Worm (Caenorhabditis elegans) whole organism, L4 larva: ENCODE data around the gene W02H3.1.
A peak's percentile ranks its signal among the peaks of the same experiment; 100 is the strongest.

ENCODE experiments used
- T26A8.4 ChIP-seq: fragments of 200-800 bp; sonication (Bioruptor generic); IDR thresholded peaks from 2 replicates; pipeline ENCODE4 v1.3.6; 2022; ENCODE audit warnings: missing genetic modification characterization, missing compliant biosample characterization
- Y75B8A.6 ChIP-seq: fragments of 200-800 bp; sonication (Bioruptor generic); IDR thresholded peaks from 2 replicates; pipeline ENCODE4 v1.3.6; 2022; ENCODE audit warnings: missing genetic modification reagents, missing genetic modification characterization, missing compliant biosample characterization
- ZK337.2 ChIP-seq: fragments of 200-800 bp; sonication (Bioruptor generic); IDR thresholded peaks from 2 replicates; pipeline ENCODE4 v1.3.6; 2022; ENCODE audit warnings: missing genetic modification reagents, missing genetic modification characterization, missing compliant biosample characterization
- ZK546.5 ChIP-seq, 2 experiments: sonication (generic microtip); optimal IDR thresholded peaks; 2 replicates each; lab custom pipeline; 2017; ENCODE audit warnings: missing biosample characterization in 2 of 2, missing genetic modification characterization in 2 of 2
- aha-1 ChIP-seq: fragments of 150-350 bp; peaks from one replicate; lab custom pipeline; 2014; ENCODE audit warnings: missing biosample characterization, missing genetic modification characterization
- arid-1 ChIP-seq: fragments of 200-800 bp; sonication (Bioruptor generic); conservative IDR thresholded peaks from 2 replicates; pipeline ENCODE4 v1.3.6; 2022; ENCODE audit warnings: missing genetic modification reagents, missing genetic modification characterization, missing compliant biosample characterization
- attf-4 ChIP-seq: sonication (generic microtip); optimal IDR thresholded peaks from 3 replicates; lab custom pipeline; 2017; ENCODE audit warnings: missing biosample characterization, missing genetic modification characterization
- ceh-20 ChIP-seq: fragments of 200-800 bp; sonication (Bioruptor generic); IDR thresholded peaks from 2 replicates; pipeline ENCODE4 v1.3.6; 2022; ENCODE audit warnings: missing genetic modification reagents, missing genetic modification characterization, missing compliant biosample characterization
- ceh-28 ChIP-seq: fragments of 150-350 bp; optimal IDR thresholded peaks from 2 replicates; lab custom pipeline; 2014; ENCODE audit warnings: missing biosample characterization, missing genetic modification reagents, missing genetic modification characterization
- ceh-82 ChIP-seq: sonication (generic microtip); optimal IDR thresholded peaks from 2 replicates; lab custom pipeline; 2017; ENCODE audit warnings: missing biosample characterization, missing genetic modification characterization
- ctbp-1 ChIP-seq: fragments of 200-800 bp; sonication (Bioruptor generic); IDR thresholded peaks from 2 replicates; pipeline ENCODE4 v1.3.6; 2022; ENCODE audit warnings: missing genetic modification reagents, missing genetic modification characterization, missing compliant biosample characterization
- daf-16 ChIP-seq, 3 experiments: sonication (generic microtip); optimal IDR thresholded peaks; 2 replicates each; lab custom pipeline; 2016 to 2017; ENCODE audit warnings: missing genetic modification characterization in 3 of 3, missing genetic modification reagents in 3 of 3, mild to moderate bottlenecking in 2 of 3, missing compliant biosample characterization in 2 of 3, missing biosample characterization in 1 of 3, moderate library complexity in 1 of 3
- daf-19 ChIP-seq: fragments of 200-800 bp; sonication (Bioruptor generic); conservative IDR thresholded peaks from 2 replicates; pipeline ENCODE4 v1.3.6; 2022; ENCODE audit warnings: missing genetic modification characterization, missing compliant biosample characterization
- dmd-6 ChIP-seq: fragments of 200-800 bp; sonication (Bioruptor generic); IDR thresholded peaks from 2 replicates; pipeline ENCODE4 v1.3.6; 2022; ENCODE audit warnings: missing genetic modification reagents, missing genetic modification characterization, missing compliant biosample characterization
- dmd-9 ChIP-seq: fragments of 200-800 bp; sonication (Bioruptor generic); IDR thresholded peaks from 2 replicates; pipeline ENCODE4 v1.3.6; 2022; ENCODE audit warnings: missing genetic modification reagents, missing genetic modification characterization, missing compliant biosample characterization
- dve-1 ChIP-seq: sonication (generic microtip); optimal IDR thresholded peaks from 2 replicates; lab custom pipeline; 2017; ENCODE audit warnings: antibody characterized with exemption, mild to moderate bottlenecking, missing genetic modification characterization, missing compliant biosample characterization; ENCODE audit not compliant: insufficient read depth
- fkh-10 ChIP-seq: fragments of 150-350 bp; optimal IDR thresholded peaks from 2 replicates; lab custom pipeline; 2014; ENCODE audit warnings: missing biosample characterization, missing genetic modification reagents, missing genetic modification characterization
- fos-1 ChIP-seq: fragments of 150-350 bp; optimal IDR thresholded peaks from 2 replicates; lab custom pipeline; 2014; ENCODE audit warnings: missing biosample characterization, missing genetic modification characterization
- gei-8 ChIP-seq: fragments of 200-800 bp; sonication (Bioruptor generic); optimal IDR thresholded peaks from 2 replicates; lab custom pipeline; 2018; ENCODE audit warnings: mild to moderate bottlenecking, missing genetic modification characterization, missing compliant biosample characterization
- hmg-1.1 ChIP-seq: fragments of 200-800 bp; sonication (Bioruptor generic); IDR thresholded peaks from 2 replicates; pipeline ENCODE4 v1.3.6; 2022; ENCODE audit warnings: missing genetic modification reagents, missing genetic modification characterization, missing compliant biosample characterization
- lin-39 ChIP-seq: fragments of 150-350 bp; optimal IDR thresholded peaks from 2 replicates; lab custom pipeline; 2014; ENCODE audit warnings: missing biosample characterization, missing genetic modification reagents, missing genetic modification characterization
- mdl-1 ChIP-seq, 2 experiments: fragments of 150-350 bp in 1 of 2; sonication (generic microtip) in 1 of 2; optimal IDR thresholded peaks; 2 replicates each; lab custom pipeline; 2014 to 2017; ENCODE audit warnings: missing biosample characterization in 2 of 2, missing genetic modification characterization in 2 of 2
- mep-1 ChIP-seq: fragments of 150-350 bp; sonication (generic microtip); optimal IDR thresholded peaks from 3 replicates; lab custom pipeline; 2014; ENCODE audit warnings: missing biosample characterization, missing genetic modification characterization
- nhr-11 ChIP-seq: fragments of 150-350 bp; optimal IDR thresholded peaks from 2 replicates; lab custom pipeline; 2014; ENCODE audit warnings: missing biosample characterization, missing genetic modification characterization
- nhr-111 ChIP-seq: fragments of 200-800 bp; sonication (Bioruptor generic); optimal IDR thresholded peaks from 2 replicates; lab custom pipeline; 2018; ENCODE audit warnings: mild to moderate bottlenecking, missing genetic modification characterization, missing compliant biosample characterization
- nhr-25 ChIP-seq: sonication (generic microtip); optimal IDR thresholded peaks from 2 replicates; lab custom pipeline; 2017; ENCODE audit warnings: missing genetic modification characterization, mild to moderate bottlenecking, missing compliant biosample characterization, antibody characterized with exemption, moderate library complexity, borderline replicate concordance; ENCODE audit not compliant: insufficient read depth
- nhr-28 ChIP-seq: fragments of 150-350 bp; optimal IDR thresholded peaks from 2 replicates; lab custom pipeline; 2014; ENCODE audit warnings: missing biosample characterization, missing genetic modification characterization
- nhr-41 ChIP-seq: fragments of 200-800 bp; sonication (Bioruptor generic); IDR thresholded peaks from 2 replicates; pipeline ENCODE4 v1.3.6; 2022; ENCODE audit warnings: missing genetic modification reagents, missing genetic modification characterization, missing compliant biosample characterization
- nhr-42 ChIP-seq: fragments of 200-800 bp; sonication (Bioruptor generic); IDR thresholded peaks from 2 replicates; pipeline ENCODE4 v1.3.6; 2022; ENCODE audit warnings: missing genetic modification characterization, missing compliant biosample characterization
- nhr-6 ChIP-seq: fragments of 150-350 bp; optimal IDR thresholded peaks from 2 replicates; lab custom pipeline; 2014; ENCODE audit warnings: missing biosample characterization, missing genetic modification characterization
- nhr-77 ChIP-seq: fragments of 150-350 bp; optimal IDR thresholded peaks from 2 replicates; lab custom pipeline; 2014; ENCODE audit warnings: missing biosample characterization, missing genetic modification characterization
- pqm-1 ChIP-seq: sonication (generic microtip); optimal IDR thresholded peaks from 2 replicates; lab custom pipeline; 2017; ENCODE audit warnings: missing biosample characterization, missing genetic modification characterization
- rbr-2 ChIP-seq: sonication (generic microtip); optimal IDR thresholded peaks from 2 replicates; lab custom pipeline; 2016; ENCODE audit warnings: missing genotype, missing genetic modification characterization, missing compliant biosample characterization
- saeg-2 ChIP-seq: fragments of 200-800 bp; sonication (Bioruptor generic); IDR thresholded peaks from 2 replicates; pipeline ENCODE4 v1.3.6; 2022; ENCODE audit warnings: missing genetic modification reagents, missing genetic modification characterization, missing compliant biosample characterization
- set-16 ChIP-seq: fragments of 200-800 bp; sonication (Bioruptor generic); IDR thresholded peaks from 2 replicates; pipeline ENCODE4 v1.3.6; 2022; ENCODE audit warnings: missing genetic modification reagents, missing genetic modification characterization, missing compliant biosample characterization
- skn-1 ChIP-seq: fragments of 150-350 bp; optimal IDR thresholded peaks from 2 replicates; lab custom pipeline; 2014; ENCODE audit warnings: missing biosample characterization, missing genetic modification characterization
- spr-3 ChIP-seq: fragments of 200-800 bp; sonication (Bioruptor generic); optimal IDR thresholded peaks from 2 replicates; lab custom pipeline; 2018; ENCODE audit warnings: mild to moderate bottlenecking, missing genetic modification characterization, missing compliant biosample characterization
- unc-62 ChIP-seq, 3 experiments: fragments of 150-350 bp in 1 of 3; sonication (generic microtip); optimal IDR thresholded peaks in 2 of 3; peaks in 1 of 3; 1 replicate in 1 of 3; 2 replicates in 2 of 3; lab custom pipeline; 2014 to 2017; ENCODE audit warnings: missing biosample characterization in 3 of 3, missing genetic modification characterization in 3 of 3, missing genetic modification reagents in 3 of 3, missing genotype in 1 of 3
- zag-1 ChIP-seq: fragments of 150-350 bp; optimal IDR thresholded peaks from 2 replicates; lab custom pipeline; 2014; ENCODE audit warnings: missing biosample characterization, missing genetic modification characterization
- zfp-2 ChIP-seq: sonication (generic microtip); optimal IDR thresholded peaks from 2 replicates; lab custom pipeline; 2016; ENCODE audit warnings: mild to moderate bottlenecking, missing genetic modification characterization, missing compliant biosample characterization
- zip-11 ChIP-seq: fragments of 200-800 bp; sonication (Bioruptor generic); IDR thresholded peaks from 2 replicates; pipeline ENCODE4 v1.3.6; 2022; ENCODE audit warnings: missing genetic modification characterization, missing compliant biosample characterization
- ztf-7 ChIP-seq: fragments of 150-350 bp; optimal IDR thresholded peaks from 2 replicates; lab custom pipeline; 2014; ENCODE audit warnings: missing biosample characterization, missing genetic modification characterization

Gene W02H3.1

ce11 chrX:11078150-11078549, 27.1 kb downstream of the W02H3.1 start, which contains the start of gene W04G3.10:
Gene W04G3.10 (minus strand): TSS chrX:11078250.
- TF ChIP-seq ceh-82 (tag; lab: Kevin White, UChicago): no peak
- TF ChIP-seq zip-11: no peak
- TF ChIP-seq attf-4 (tag; lab: Kevin White, UChicago): no peak
- TF ChIP-seq dmd-9 (GFP tag; lab: Robert Waterston, UW): no peak
- no peak for TF ChIP-seq spr-3 (GFP tag; lab: Kevin White, UChicago)
- no peak for TF ChIP-seq ceh-20 (GFP tag; lab: Robert Waterston, UW)
- no peak for TF ChIP-seq nhr-77
- TF ChIP-seq aha-1 (tag; lab: Kevin White, UChicago): peak; percentile 34

ce11 chrX:11076491-11076890, 28.8 kb downstream of the W02H3.1 start, which contains the start of gene W04G3.12:
Gene W04G3.12 (minus strand): TSS chrX:11076801.
- peak in 1 of 2 experiments; percentile 94 for TF ChIP-seq unc-62 (GFP tag; optimal IDR thresholded peaks at IDR 0.05 in 1 of 2; lab: Kevin White, UChicago)
- TF ChIP-seq unc-62 (tag; optimal IDR thresholded peaks at IDR 0.05; lab: Kevin White, UChicago): no peak
- no peak for TF ChIP-seq nhr-11

- TF ChIP-seq aha-1 (tag; lab: Kevin White, UChicago) (peak; percentile 16), ZK546.5 (tag; optimal IDR thresholded peaks at IDR 0.05; lab: Kevin White, UChicago) (no peak)
Measured at ce11 chrX:11073358-11073757, 31.9 kb downstream of the W02H3.1 start, which contains the start of gene W04G3.5. Gene W04G3.5 (plus strand): TSS chrX:11073658.

ce11 chrX:11072701-11073100, 32.6 kb downstream of the W02H3.1 start:
- TF ChIP-seq zfp-2: no peak
- peak; percentile 32; the same call in 1 of the 2 replicates for TF ChIP-seq hmg-1.1 (GFP tag; lab: Robert Waterston, UW)
- TF ChIP-seq unc-62 (GFP tag; optimal IDR thresholded peaks at IDR 0.05 in 1 of 2; lab: Kevin White, UChicago): no peak
- TF ChIP-seq unc-62 (tag; optimal IDR thresholded peaks at IDR 0.05; lab: Kevin White, UChicago): no peak
- no peak for TF ChIP-seq daf-16 (GFP tag; optimal IDR thresholded peaks at IDR 0.05; lab: Kevin White, UChicago)
- TF ChIP-seq daf-16 (tag; optimal IDR thresholded peaks at IDR 0.05; lab: Kevin White, UChicago): peak; percentile 41

- TF ChIP-seq ztf-7: no peak
- TF ChIP-seq dmd-6: no peak
- TF ChIP-seq pqm-1 (tag; lab: Kevin White, UChicago): no peak
- no peak for TF ChIP-seq nhr-28 (tag; lab: Kevin White, UChicago)
- TF ChIP-seq rbr-2: peak; percentile 54
- no peak for TF ChIP-seq nhr-6 (tag; lab: Kevin White, UChicago)
- TF ChIP-seq mdl-1 (tag; optimal IDR thresholded peaks at IDR 0.05; lab: Kevin White, UChicago): peak in 1 of 2 experiments; percentile 26
- no peak for TF ChIP-seq fos-1 (tag; lab: Kevin White, UChicago)
- TF ChIP-seq gei-8 (GFP tag; lab: Kevin White, UChicago): no peak
- TF ChIP-seq nhr-111: no peak
- TF ChIP-seq hmg-1.1 (GFP tag; lab: Robert Waterston, UW): peak; percentile 64; the same call in 1 of the 2 replicates
- TF ChIP-seq saeg-2 (GFP tag; lab: Robert Waterston, UW): no peak
- no peak for TF ChIP-seq nhr-41 (GFP tag; lab: Robert Waterston, UW)
- TF ChIP-seq zag-1 (tag; lab: Kevin White, UChicago): no peak
- TF ChIP-seq skn-1 (tag; lab: Kevin White, UChicago): no peak
- TF ChIP-seq Y75B8A.6 (GFP tag; lab: Robert Waterston, UW): no peak
- no peak for TF ChIP-seq nhr-42 (GFP tag; lab: Robert Waterston, UW)
- peak; percentile 17; the same call in 1 of the 2 replicates for TF ChIP-seq set-16
- no peak for TF ChIP-seq dve-1
- TF ChIP-seq daf-19 (GFP tag; lab: Robert Waterston, UW): no peak
- TF ChIP-seq arid-1: no peak
- TF ChIP-seq mep-1 (tag; lab: Kevin White, UChicago): peak; percentile 47
- peak; percentile 51; the same call in 1 of the 2 replicates for TF ChIP-seq ctbp-1
- TF ChIP-seq ceh-20 (GFP tag; lab: Robert Waterston, UW): peak; percentile 43; the same call in 1 of the 2 replicates
- TF ChIP-seq T26A8.4: no peak
- TF ChIP-seq nhr-25 (tag; lab: Kevin White, UChicago): no peak
- no peak for TF ChIP-seq ZK337.2
- peak in 1 of 2 experiments; percentile 92 for TF ChIP-seq unc-62 (GFP tag; optimal IDR thresholded peaks at IDR 0.05 in 1 of 2; lab: Kevin White, UChicago)
- no peak for TF ChIP-seq unc-62 (tag; optimal IDR thresholded peaks at IDR 0.05; lab: Kevin White, UChicago)
- no peak for TF ChIP-seq lin-39 (tag; lab: Kevin White, UChicago)
- TF ChIP-seq fkh-10: peak; percentile 58
- TF ChIP-seq ceh-28: peak; percentile 16
Measured at ce11 chrX:11068334-11068733, 36.9 kb downstream of the W02H3.1 start, which contains the start of gene apt-9. Gene apt-9 (plus strand): TSS chrX:11068527.
